Worm (Caenorhabditis elegans) whole organism, L2 larva: ENCODE data around the gene Y81B9A.4.

ENCODE experiments used
- C34F6.9 ChIP-seq: fragments of 150-350 bp; optimal IDR thresholded peaks from 2 replicates; lab custom pipeline; 2014; ENCODE audit warnings: missing biosample characterization, missing genetic modification characterization
- F13H6.1 ChIP-seq: sonication (generic microtip); optimal IDR thresholded peaks from 2 replicates; lab custom pipeline; 2016; ENCODE audit warnings: missing genetic modification characterization, missing compliant biosample characterization
- R02D3.7 ChIP-seq: fragments of 150-350 bp; optimal IDR thresholded peaks from 2 replicates; lab custom pipeline; 2014; ENCODE audit warnings: missing biosample characterization, missing genetic modification characterization
- ZK546.5 ChIP-seq: sonication (generic microtip); optimal IDR thresholded peaks from 2 replicates; lab custom pipeline; 2017; ENCODE audit warnings: missing biosample characterization, missing genetic modification characterization
- alr-1 ChIP-seq: fragments of 150-350 bp; optimal IDR thresholded peaks from 2 replicates; lab custom pipeline; 2014; ENCODE audit warnings: missing biosample characterization, missing genetic modification characterization
- ama-1 ChIP-seq: fragments of 150-350 bp; optimal IDR thresholded peaks from 2 replicates; lab custom pipeline; 2018; ENCODE audit warnings: inconsistent platforms
- blmp-1 ChIP-seq: sonication (generic microtip); optimal IDR thresholded peaks from 2 replicates; lab custom pipeline; 2017; ENCODE audit warnings: missing genetic modification characterization, mild to moderate bottlenecking, missing compliant biosample characterization, antibody characterized with exemption, moderate library complexity; ENCODE audit not compliant: insufficient read depth
- ceh-82 ChIP-seq: fragments of 150-350 bp; optimal IDR thresholded peaks from 2 replicates; lab custom pipeline; 2014; ENCODE audit warnings: missing biosample characterization, missing genetic modification characterization
- crh-2 ChIP-seq: sonication (generic microtip); optimal IDR thresholded peaks from 2 replicates; lab custom pipeline; 2017; ENCODE audit warnings: missing biosample characterization, missing genetic modification characterization
- dmd-4 ChIP-seq: sonication (generic microtip); optimal IDR thresholded peaks from 2 replicates; lab custom pipeline; 2017; ENCODE audit warnings: missing biosample characterization, missing genetic modification characterization
- elt-1 ChIP-seq: fragments of 150-350 bp; optimal IDR thresholded peaks from 2 replicates; lab custom pipeline; 2014; ENCODE audit warnings: missing biosample characterization, missing genetic modification characterization
- elt-3 ChIP-seq: sonication (generic microtip); optimal IDR thresholded peaks from 2 replicates; lab custom pipeline; 2017; ENCODE audit warnings: missing biosample characterization, missing genetic modification characterization
- fos-1 ChIP-seq: fragments of 150-350 bp; optimal IDR thresholded peaks from 2 replicates; lab custom pipeline; 2014; ENCODE audit warnings: missing biosample characterization, missing genetic modification characterization
- gmeb-1 ChIP-seq: fragments of 150-350 bp; optimal IDR thresholded peaks from 2 replicates; lab custom pipeline; 2014; ENCODE audit warnings: missing biosample characterization, missing genetic modification characterization
- lin-11 ChIP-seq: fragments of 150-350 bp; sonication (generic microtip); optimal IDR thresholded peaks from 2 replicates; lab custom pipeline; 2014; ENCODE audit warnings: missing biosample characterization, missing genetic modification characterization, inconsistent platforms, mixed read lengths
- lsy-2 ChIP-seq, 2 experiments: fragments of 150-350 bp in 1 of 2; sonication (generic microtip) in 1 of 2; optimal IDR thresholded peaks; 2 replicates each; lab custom pipeline; 2014 to 2017; ENCODE audit warnings: missing biosample characterization in 2 of 2, missing genetic modification characterization in 2 of 2
- mab-5 ChIP-seq: fragments of 150-350 bp; optimal IDR thresholded peaks from 2 replicates; lab custom pipeline; 2014; ENCODE audit warnings: missing biosample characterization, missing genetic modification characterization
- mdl-1 ChIP-seq, 2 experiments: fragments of 150-350 bp in 1 of 2; sonication (generic microtip) in 1 of 2; optimal IDR thresholded peaks; 2 replicates each; lab custom pipeline; 2017; ENCODE audit warnings: missing biosample characterization in 2 of 2, missing genetic modification characterization in 2 of 2
- nhr-10 ChIP-seq: sonication (generic microtip); optimal IDR thresholded peaks from 2 replicates; lab custom pipeline; 2017; ENCODE audit warnings: missing biosample characterization, missing genetic modification characterization
- nhr-11 ChIP-seq: fragments of 150-350 bp; optimal IDR thresholded peaks from 2 replicates; lab custom pipeline; 2014; ENCODE audit warnings: missing biosample characterization, missing genetic modification characterization
- nhr-12 ChIP-seq: fragments of 150-350 bp; optimal IDR thresholded peaks from 2 replicates; lab custom pipeline; 2014; ENCODE audit warnings: missing biosample characterization, missing genetic modification characterization
- nhr-129 ChIP-seq: fragments of 150-350 bp; optimal IDR thresholded peaks from 2 replicates; lab custom pipeline; 2014; ENCODE audit warnings: missing biosample characterization, missing genetic modification characterization
- nhr-21 ChIP-seq: fragments of 150-350 bp; optimal IDR thresholded peaks from 2 replicates; lab custom pipeline; 2014; ENCODE audit warnings: missing biosample characterization, missing genetic modification characterization
- nhr-23 ChIP-seq: fragments of 150-350 bp; optimal IDR thresholded peaks from 2 replicates; lab custom pipeline; 2014; ENCODE audit warnings: missing biosample characterization, missing genetic modification reagents, missing genetic modification characterization
- nhr-237 ChIP-seq: fragments of 150-350 bp; optimal IDR thresholded peaks from 2 replicates; lab custom pipeline; 2014; ENCODE audit warnings: missing biosample characterization, missing genetic modification characterization
- nhr-25 ChIP-seq: fragments of 150-350 bp; sonication (generic microtip); optimal IDR thresholded peaks from 3 replicates; lab custom pipeline; 2014; ENCODE audit warnings: missing biosample characterization, missing genetic modification characterization
- nhr-6 ChIP-seq: fragments of 150-350 bp; optimal IDR thresholded peaks from 2 replicates; lab custom pipeline; 2014; ENCODE audit warnings: missing biosample characterization, missing genetic modification characterization
- nhr-77 ChIP-seq: fragments of 150-350 bp; optimal IDR thresholded peaks from 2 replicates; lab custom pipeline; 2014; ENCODE audit warnings: missing biosample characterization, missing genetic modification characterization
- peb-1 ChIP-seq: fragments of 150-350 bp; optimal IDR thresholded peaks from 2 replicates; lab custom pipeline; 2014; ENCODE audit warnings: missing biosample characterization, missing genetic modification characterization
- sem-4 ChIP-seq: fragments of 150-350 bp; optimal IDR thresholded peaks from 2 replicates; lab custom pipeline; 2014; ENCODE audit warnings: missing biosample characterization, missing genetic modification reagents, missing genetic modification characterization
- skn-1 ChIP-seq: sonication (generic microtip); optimal IDR thresholded peaks from 2 replicates; lab custom pipeline; 2017; ENCODE audit warnings: missing biosample characterization, missing genetic modification characterization
- sma-3 ChIP-seq: sonication (generic microtip); optimal IDR thresholded peaks from 2 replicates; lab custom pipeline; 2016; ENCODE audit warnings: missing genetic modification reagents, missing genetic modification characterization, missing compliant biosample characterization
- sma-9 ChIP-seq, 2 experiments: fragments of 150-350 bp in 1 of 2; sonication (generic microtip) in 1 of 2; optimal IDR thresholded peaks; 2 replicates each; lab custom pipeline; 2014 to 2016; ENCODE audit warnings: missing genetic modification characterization in 2 of 2, mild to moderate bottlenecking in 1 of 2, missing biosample characterization in 1 of 2, missing compliant biosample characterization in 1 of 2, missing genetic modification reagents in 1 of 2, moderate library complexity in 1 of 2
- snpc-4 ChIP-seq: fragments of 150-350 bp; optimal IDR thresholded peaks from 2 replicates; lab custom pipeline; 2014; ENCODE audit warnings: missing biosample characterization, missing genetic modification characterization
- unc-39 ChIP-seq: fragments of 150-350 bp; optimal IDR thresholded peaks from 2 replicates; lab custom pipeline; 2014; ENCODE audit warnings: missing biosample characterization, missing genetic modification characterization
- unc-55 ChIP-seq: fragments of 150-350 bp; sonication (generic microtip); optimal IDR thresholded peaks from 3 replicates; lab custom pipeline; 2014; ENCODE audit warnings: missing biosample characterization, missing genetic modification reagents, missing genetic modification characterization
- unc-62 ChIP-seq: fragments of 150-350 bp; optimal IDR thresholded peaks from 2 replicates; lab custom pipeline; 2014; ENCODE audit warnings: missing biosample characterization, missing genetic modification reagents, missing genetic modification characterization
- zag-1 ChIP-seq: fragments of 150-350 bp; optimal IDR thresholded peaks from 2 replicates; lab custom pipeline; 2014; ENCODE audit warnings: missing biosample characterization, missing genetic modification characterization
- ztf-1 ChIP-seq: fragments of 200-800 bp; sonication (Bioruptor generic); conservative IDR thresholded peaks from 2 replicates; pipeline ENCODE4 v1.3.6; 2022; ENCODE audit warnings: missing genetic modification characterization, missing compliant biosample characterization
- ztf-11 ChIP-seq: sonication (generic microtip); optimal IDR thresholded peaks from 2 replicates; lab custom pipeline; 2017; ENCODE audit warnings: missing biosample characterization, missing genetic modification characterization
- ztf-4 ChIP-seq: fragments of 150-350 bp; optimal IDR thresholded peaks from 2 replicates; lab custom pipeline; 2014; ENCODE audit warnings: missing biosample characterization, missing genetic modification characterization

Gene Y81B9A.4

DNA sequence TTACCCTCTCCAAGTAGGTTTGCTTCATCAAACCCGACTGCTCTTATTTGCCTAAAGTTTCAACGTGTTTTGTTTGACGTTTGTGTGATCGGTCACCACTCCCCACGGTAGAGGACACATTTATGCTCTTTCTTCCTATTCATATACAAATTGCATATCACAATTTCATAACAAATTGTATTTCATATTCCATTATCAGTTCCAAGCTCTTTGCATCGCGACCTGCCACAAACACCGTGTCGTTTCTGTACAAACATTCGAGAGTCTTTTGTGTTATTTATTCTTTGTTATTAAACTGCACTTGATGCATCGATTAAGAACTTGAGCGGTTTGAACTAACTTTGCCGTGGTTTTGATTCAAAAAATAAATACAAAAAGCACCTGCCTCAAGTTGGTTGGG, 29.4 kb upstream of the Y81B9A.4 start:
- TF ChIP-seq nhr-10 (no peak), F13H6.1 (tag; lab: Kevin White, UChicago) (peak; percentile 31), sma-9 (GFP tag; optimal IDR thresholded peaks at IDR 0.05; lab: Kevin White, UChicago) (peak; percentile 26), sma-9 (tag; optimal IDR thresholded peaks at IDR 0.05; lab: Kevin White, UChicago) (no peak), nhr-11 (tag; lab: Kevin White, UChicago) (no peak), nhr-25 (tag; lab: Kevin White, UChicago) (no peak), unc-62 (no peak), peb-1 (no peak), lsy-2 (tag; optimal IDR thresholded peaks at IDR 0.05; lab: Kevin White, UChicago) (no peak), unc-39 (tag; lab: Kevin White, UChicago) (no peak), gmeb-1 (tag; lab: Kevin White, UChicago) (peak; percentile 23), nhr-21 (tag; lab: Kevin White, UChicago) (no peak), elt-3 (no peak), nhr-6 (no peak), unc-55 (no peak), zag-1 (tag; lab: Kevin White, UChicago) (no peak), sma-3 (GFP tag; lab: Kevin White, UChicago) (no peak), crh-2 (no peak), ceh-82 (no peak), elt-1 (tag; lab: Kevin White, UChicago) (no peak), ZK546.5 (tag; lab: Kevin White, UChicago) (no peak), sem-4 (tag; lab: Kevin White, UChicago) (no peak), dmd-4 (tag; lab: Kevin White, UChicago) (no peak), nhr-23 (tag; lab: Kevin White, UChicago) (no peak), nhr-12 (tag; lab: Kevin White, UChicago) (no peak), ztf-11 (no peak), fos-1 (tag; lab: Kevin White, UChicago) (peak; percentile 63), ztf-1 (no peak), ama-1 (lab: Kevin White, UChicago) (no peak), lin-11 (no peak), snpc-4 (tag; lab: Kevin White, UChicago) (no peak), mab-5 (tag; lab: Kevin White, UChicago) (no peak), nhr-129 (tag; lab: Kevin White, UChicago) (no peak), skn-1 (no peak), R02D3.7 (no peak)
- TF ChIP-seq, all 48 proteins: peak for 4

DNA sequence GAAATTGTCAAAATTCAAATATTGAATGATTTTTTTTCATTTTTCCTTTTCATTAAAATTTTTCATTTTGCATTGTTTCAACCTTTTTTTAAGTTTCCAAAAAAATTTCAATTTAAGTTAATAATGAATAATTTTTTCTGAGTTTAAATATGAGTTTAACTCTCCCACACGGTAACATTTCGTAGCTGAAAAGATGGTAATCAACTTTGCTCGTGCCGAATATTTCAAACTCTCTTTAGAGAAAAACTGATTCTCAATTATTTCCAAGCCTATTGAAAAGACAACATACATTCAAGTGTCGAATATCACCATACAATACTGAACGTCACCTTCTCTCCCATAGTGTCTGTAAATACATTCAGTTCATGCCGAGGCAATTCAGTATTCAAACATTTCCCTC, 28.2 kb upstream of the Y81B9A.4 start:
- TF ChIP-seq nhr-25 (tag; lab: Kevin White, UChicago), result no peak
- no peak for TF ChIP-seq skn-1
- TF ChIP-seq blmp-1 (tag; lab: Kevin White, UChicago), result no peak
- TF ChIP-seq snpc-4 (tag; lab: Kevin White, UChicago), result no peak
- no peak for TF ChIP-seq unc-39 (tag; lab: Kevin White, UChicago)
- TF ChIP-seq mdl-1 (tag; optimal IDR thresholded peaks at IDR 0.05; lab: Kevin White, UChicago), result no peak
- no peak for TF ChIP-seq C34F6.9 (tag; lab: Kevin White, UChicago)
- no peak for TF ChIP-seq unc-55
- TF ChIP-seq gmeb-1 (tag; lab: Kevin White, UChicago), result no peak
- TF ChIP-seq ztf-4, result no peak
- TF ChIP-seq lsy-2 (tag; optimal IDR thresholded peaks at IDR 0.05; lab: Kevin White, UChicago), result no peak
- TF ChIP-seq F13H6.1 (tag; lab: Kevin White, UChicago), result no peak
- TF ChIP-seq nhr-237 (tag; lab: Kevin White, UChicago), result no peak
- TF ChIP-seq nhr-12 (tag; lab: Kevin White, UChicago), result no peak
- no peak for TF ChIP-seq nhr-21 (tag; lab: Kevin White, UChicago)
- TF ChIP-seq nhr-77, result no peak
- no peak for TF ChIP-seq elt-1 (tag; lab: Kevin White, UChicago)
- TF ChIP-seq mab-5 (tag; lab: Kevin White, UChicago), result no peak
- TF ChIP-seq alr-1, result no peak

DNA sequence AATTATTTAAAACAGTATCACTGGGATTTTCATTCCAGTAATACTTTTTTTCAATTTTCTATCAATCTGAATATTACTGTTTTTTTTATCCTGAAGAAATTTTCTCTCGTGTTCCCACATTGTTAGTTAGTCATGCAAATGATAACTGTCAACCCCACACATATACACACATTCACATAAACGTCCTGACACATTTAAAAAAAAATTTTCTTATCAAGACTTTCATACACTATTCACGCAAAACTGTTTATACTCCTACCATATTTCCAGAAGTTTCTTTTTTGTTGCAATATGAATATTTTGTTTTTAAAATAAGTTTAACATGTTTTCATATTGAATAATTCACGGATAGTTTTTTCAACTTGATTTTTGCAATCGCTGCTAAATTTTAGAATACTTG, 27.8 kb upstream of the Y81B9A.4 start:
- no peak for TF ChIP-seq alr-1
- TF ChIP-seq blmp-1 (tag; lab: Kevin White, UChicago), result no peak
- TF ChIP-seq snpc-4 (tag; lab: Kevin White, UChicago), result no peak
- TF ChIP-seq ztf-1, result no peak
- TF ChIP-seq zag-1 (tag; lab: Kevin White, UChicago), result no peak
- no peak for TF ChIP-seq nhr-237 (tag; lab: Kevin White, UChicago)
- no peak for TF ChIP-seq sma-9 (GFP tag; optimal IDR thresholded peaks at IDR 0.05; lab: Kevin White, UChicago)
- no peak for TF ChIP-seq sma-9 (tag; optimal IDR thresholded peaks at IDR 0.05; lab: Kevin White, UChicago)
- peak; percentile 74 for TF ChIP-seq fos-1 (tag; lab: Kevin White, UChicago)
